Fruit fly (Drosophila melanogaster): ENCODE measurements around the gene CG33303.
A peak's percentile ranks its signal among the peaks of the same experiment; 100 is the strongest.

Gene CG33303

dm6 chr2L:10362408-10363067 is 13.0 kb downstream of the CG33303 start, which contains the start of the genes Cand1 and pim (continued):
- no peak for TF ChIP-seq Sox100B (GFP tag; optimal IDR thresholded peaks at IDR 0.05)
- TF ChIP-seq CG14014 (GFP tag; IDR thresholded peaks at IDR 0.05) = no peak
- peak; percentile 62 for TF ChIP-seq CG15601 (tag; optimal IDR thresholded peaks at IDR 0.05)
- no peak for TF ChIP-seq bcd (GFP tag; optimal IDR thresholded peaks at IDR 0.05)
- peak; percentile 10 for TF ChIP-seq Xbp1 (GFP tag; optimal IDR thresholded peaks at IDR 0.05)
- peak; percentile 53 for TF ChIP-seq Lhr (GFP tag; optimal IDR thresholded peaks at IDR 0.05)
- TF ChIP-seq nerfin-1 (tag; optimal IDR thresholded peaks at IDR 0.05) = peak; percentile 26
- peak; percentile 76 for TF ChIP-seq Dll (GFP tag; IDR thresholded peaks at IDR 0.05; ENCODE audit: partially characterized antibody)
- peak; percentile 81 for TF ChIP-seq Sry-δ (GFP tag; optimal IDR thresholded peaks at IDR 0.05)
- TF ChIP-seq pnt (GFP tag; optimal IDR thresholded peaks at IDR 0.05) = no peak
- no peak for TF ChIP-seq nau (GFP tag; optimal IDR thresholded peaks at IDR 0.05)
- TF ChIP-seq sug (tag; optimal IDR thresholded peaks at IDR 0.05) = peak; percentile 33
- peak; percentile 65 for TF ChIP-seq Bgb (GFP tag; IDR thresholded peaks at IDR 0.05; ENCODE audit: partially characterized antibody)
- TF ChIP-seq Hr3 (GFP tag; optimal IDR thresholded peaks at IDR 0.05) = no peak
- peak; percentile 80 for TF ChIP-seq Scr (GFP tag; IDR thresholded peaks at IDR 0.05; ENCODE audit: partially characterized antibody)
- peak; percentile 41 for TF ChIP-seq zen (tag; optimal IDR thresholded peaks at IDR 0.05)
- TF ChIP-seq CG18262 (tag; optimal IDR thresholded peaks at IDR 0.05) = peak; percentile 23
- TF ChIP-seq CG15479 (GFP tag; optimal IDR thresholded peaks at IDR 0.05) = no peak

- TF ChIP-seq sc (optimal IDR thresholded peaks at IDR 0.05) (no peak), sc (GFP tag; optimal IDR thresholded peaks at IDR 0.05) (peak; percentile 2), twi (tag; optimal IDR thresholded peaks at IDR 0.05) (peak; percentile 61), gfzf (GFP tag; optimal IDR thresholded peaks at IDR 0.05) (peak; percentile 35), az2 (GFP tag; optimal IDR thresholded peaks at IDR 0.05) (peak; percentile 52), org-1 (GFP tag; optimal IDR thresholded peaks at IDR 0.05) (no peak), Hsf (GFP tag; optimal IDR thresholded peaks at IDR 0.05) (peak; percentile 59), CG33557 (GFP tag; optimal IDR thresholded peaks at IDR 0.05) (peak; percentile 36), CG16779 (GFP tag; IDR thresholded peaks at IDR 0.05) (no peak), klu (GFP tag; IDR thresholded peaks at IDR 0.05) (no peak), Hey (tag; optimal IDR thresholded peaks at IDR 0.05) (no peak), CG3407 (GFP tag; optimal IDR thresholded peaks at IDR 0.05) (no peak), CG11560 (tag; IDR thresholded peaks at IDR 0.05) (no peak), chm (GFP tag; IDR thresholded peaks at IDR 0.05) (peak; percentile 64; the same call in 1 of the 2 replicates), cato (GFP tag; optimal IDR thresholded peaks at IDR 0.05; ENCODE audit: borderline replicate concordance) (peak; percentile 14), ewg (GFP tag; optimal IDR thresholded peaks at IDR 0.05) (no peak), CG17186 (GFP tag; optimal IDR thresholded peaks at IDR 0.05) (no peak), CoRest (tag; optimal IDR thresholded peaks at IDR 0.05) (peak; percentile 75), dysf (GFP tag; IDR thresholded peaks at IDR 0.05) (peak; percentile 50; the same call in 2 of the 3 replicates), CG10209 (GFP tag; optimal IDR thresholded peaks at IDR 0.05) (peak; percentile 24), Rx (GFP tag; IDR thresholded peaks at IDR 0.05) (no peak), pho (GFP tag; optimal IDR thresholded peaks at IDR 0.05) (peak; percentile 23), Bteb2 (GFP tag; optimal IDR thresholded peaks at IDR 0.05) (peak; percentile 24), Elba2 (GFP tag; optimal IDR thresholded peaks at IDR 0.05) (peak; percentile 59), so (GFP tag; IDR thresholded peaks at IDR 0.05) (no peak), Usf (GFP tag; optimal IDR thresholded peaks at IDR 0.05) (no peak), CG10321 (GFP tag; IDR thresholded peaks at IDR 0.05) (no peak), CG32772 (GFP tag; IDR thresholded peaks at IDR 0.05) (no peak), NFAT (GFP tag; IDR thresholded peaks at IDR 0.05) (no peak), E2f1 (GFP tag; IDR thresholded peaks at IDR 0.05) (no peak), CG6765 (GFP tag; optimal IDR thresholded peaks at IDR 0.05) (no peak), Taf1 (GFP tag; IDR thresholded peaks at IDR 0.05) (no peak), CG6175 (GFP tag; IDR thresholded peaks at IDR 0.05) (no peak)
Observed at dm6 chr2L:10356508-10356907, 19.0 kb downstream of the CG33303 start, which contains the start of the genes CtsL4 and ClpP. Gene CtsL4 (minus strand): TSS chr2L:10356597. Gene ClpP (plus strand): TSS chr2L:10356795.

Measured in whole organism, embryonic.